Fruit fly (Drosophila melanogaster) whole organism, pupa: ENCODE data around the gene CG10598.

ENCODE experiments used
- CG14655 ChIP-seq: fragments of 200-800 bp; sonication (Bioruptor generic); optimal IDR thresholded peaks from 3 replicates; lab custom pipeline; 2017; ENCODE audit warnings: mild to moderate bottlenecking, missing biosample characterization, missing genetic modification reagents, missing genetic modification characterization
- CG32121 ChIP-seq: fragments of 200-800 bp; sonication (Bioruptor generic); IDR thresholded peaks from 2 replicates; pipeline ENCODE4 v1.3.6; 2022; ENCODE audit warnings: missing biosample characterization, missing genetic modification characterization
- CG8159 ChIP-seq: fragments of 200-800 bp; sonication (Bioruptor generic); optimal IDR thresholded peaks from 3 replicates; lab custom pipeline; 2018; ENCODE audit warnings: missing biosample characterization, mild to moderate bottlenecking, missing genetic modification characterization, moderate library complexity
- Ets98B ChIP-seq: fragments of 200-800 bp; sonication (Bioruptor generic); IDR thresholded peaks from 2 replicates; pipeline ENCODE4 v1.3.6; 2022; ENCODE audit warnings: missing biosample characterization, missing genetic modification characterization
- fd96Ca ChIP-seq: fragments of 200-800 bp; sonication (Bioruptor generic); IDR thresholded peaks from 3 replicates; pipeline ENCODE4 v1.3.6; 2022; ENCODE audit warnings: missing biosample characterization, missing genetic modification characterization
- rn ChIP-seq: fragments of 200-800 bp; sonication (Bioruptor generic); IDR thresholded peaks from 2 replicates; pipeline ENCODE4 v1.3.6; 2022; ENCODE audit warnings: missing biosample characterization, missing genetic modification characterization

- TF ChIP-seq CG14655 = no peak
- TF ChIP-seq fd96Ca (GFP tag; lab: Robert Waterston, UW) = no peak
- no peak for TF ChIP-seq CG32121 (GFP tag; lab: Robert Waterston, UW)
- no peak for TF ChIP-seq Ets98B (GFP tag; lab: Robert Waterston, UW)
- no peak for TF ChIP-seq rn (GFP tag; lab: Robert Waterston, UW)
- TF ChIP-seq CG8159 (tag; lab: Kevin White, UChicago) = no peak
Measured at dm6 chrX:17265402-17266028, 38.8 kb upstream of the CG10598 start.
